Fruit fly (Drosophila melanogaster) ovary, adult (tissue): ENCODE data around the gene alpha-Est7.
A peak's percentile ranks its signal among the peaks of the same experiment; 100 is the strongest.

ENCODE experiments used
- CG17801 ChIP-seq: fragments of 200-800 bp; optimal IDR thresholded peaks from 2 replicates; lab custom pipeline; 2019; ENCODE audit warnings: missing biosample characterization, mild to moderate bottlenecking, missing genetic modification characterization, moderate library complexity; ENCODE audit not compliant: partially characterized antibody

The alpha-Est7 gene

DNA sequence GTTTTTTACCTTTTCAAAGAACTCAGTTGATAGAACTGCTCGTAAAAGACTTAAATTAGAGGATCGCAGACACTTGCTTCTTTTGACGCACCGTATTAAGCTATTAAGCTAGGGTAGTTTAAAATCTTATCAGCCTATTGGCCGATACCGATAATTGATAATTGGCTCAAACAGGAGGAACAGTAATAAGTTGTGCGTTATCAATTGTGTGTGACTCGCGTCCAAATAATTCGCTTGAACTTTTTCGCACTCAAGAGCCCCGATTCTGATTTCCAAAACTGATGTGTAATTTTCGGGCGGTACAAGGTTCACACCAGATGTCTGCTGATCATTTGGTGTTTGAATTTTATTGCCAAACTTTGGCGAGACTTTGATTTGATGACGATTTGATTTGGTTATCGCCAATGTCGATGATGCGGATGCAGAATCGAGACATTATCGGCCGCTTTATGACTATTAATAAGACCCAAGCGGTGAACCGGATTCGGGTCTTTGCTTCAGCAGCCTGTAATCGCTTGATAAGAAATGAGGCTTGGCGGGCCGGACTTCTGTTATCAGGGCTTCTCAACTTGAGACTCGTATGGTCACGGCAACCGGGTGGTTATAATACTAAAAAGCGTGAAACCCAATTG is 9.2 kb downstream of the alpha-Est7 start:
- no peak for TF ChIP-seq CG17801 (GFP tag; lab: Kevin White, UChicago)

- TF ChIP-seq CG17801 (GFP tag; lab: Kevin White, UChicago), result peak; percentile 27
Observed at dm6 chr3R:7508198-7508837, 15.2 kb downstream of the alpha-Est7 start.

DNA sequence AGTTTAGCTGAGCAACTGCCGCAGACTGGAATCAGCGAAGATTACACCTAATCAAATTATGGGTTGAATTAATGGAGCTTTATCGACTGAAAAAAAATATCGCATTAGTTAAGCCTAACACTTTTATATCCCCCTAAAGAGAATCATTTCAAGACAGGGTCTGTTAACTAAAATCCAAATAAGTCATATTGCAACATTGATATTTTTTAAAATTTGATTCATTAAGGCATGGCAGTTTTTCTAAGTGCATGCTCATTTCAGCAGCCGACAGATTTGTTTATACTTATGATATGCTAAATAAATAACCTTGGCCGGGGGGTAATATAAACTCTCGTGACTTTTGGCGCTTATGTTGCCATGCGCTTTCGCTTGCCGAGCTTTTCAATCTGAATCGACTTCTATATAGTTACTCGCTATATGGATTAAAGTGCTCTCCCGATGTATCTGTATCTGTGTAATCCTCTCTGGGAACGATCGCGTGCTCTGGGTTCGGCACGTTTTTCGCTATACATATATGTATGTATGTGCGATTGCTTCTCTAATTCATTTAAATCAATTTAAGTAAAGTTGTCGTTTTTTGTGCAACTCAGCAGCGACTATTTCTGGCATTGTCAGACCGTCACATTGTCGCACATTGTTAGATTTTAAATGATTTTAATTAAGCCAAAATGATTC is 17.1 kb downstream of the alpha-Est7 start:
- TF ChIP-seq CG17801 (GFP tag; lab: Kevin White, UChicago), result peak; percentile 20

DNA sequence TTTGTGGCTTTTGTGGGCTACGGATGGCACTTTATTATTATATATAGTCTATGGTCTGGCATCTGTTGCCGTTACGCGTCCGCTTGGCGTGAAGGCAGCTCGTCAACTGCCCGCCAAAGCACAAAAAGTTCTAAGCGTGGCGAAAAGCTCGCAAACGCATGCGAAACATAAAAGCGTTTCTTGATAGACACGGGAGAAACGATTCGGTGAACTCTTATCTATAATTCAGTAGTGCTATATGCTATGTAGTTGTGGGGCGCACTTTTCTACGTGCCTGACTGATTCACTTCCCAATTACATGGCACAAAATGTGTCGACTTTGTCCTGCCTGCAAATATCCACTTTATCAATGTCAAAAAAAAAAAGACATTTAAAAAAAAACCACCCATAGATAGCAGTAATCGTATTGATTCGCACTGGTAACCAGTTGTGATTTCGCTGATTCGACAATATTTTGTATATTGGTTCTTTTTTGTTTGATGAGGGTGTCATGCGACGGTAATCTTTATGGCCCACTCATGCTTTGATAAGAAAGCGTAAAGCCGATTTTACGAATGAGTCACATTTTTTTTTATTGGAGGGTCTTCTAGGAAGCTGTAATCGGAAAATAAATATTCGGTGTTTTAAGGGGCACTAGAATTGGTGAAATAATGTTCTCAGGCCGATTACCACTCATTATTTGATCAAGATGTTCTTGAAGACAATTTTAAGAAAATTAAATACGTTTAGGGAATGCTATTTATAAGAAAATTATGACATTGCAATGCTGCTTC is 18.4 kb downstream of the alpha-Est7 start, which contains the start of gene alpha-Est9:
Gene alpha-Est9, minus strand, starts transcription at position 110 of the 773 bp plus-strand sequence.
- TF ChIP-seq CG17801 (GFP tag; lab: Kevin White, UChicago), result peak; percentile 27

- TF ChIP-seq CG17801 (GFP tag; lab: Kevin White, UChicago), result no peak
Observed at dm6 chr3R:7503216-7503615, 20.3 kb downstream of the alpha-Est7 start.

DNA sequence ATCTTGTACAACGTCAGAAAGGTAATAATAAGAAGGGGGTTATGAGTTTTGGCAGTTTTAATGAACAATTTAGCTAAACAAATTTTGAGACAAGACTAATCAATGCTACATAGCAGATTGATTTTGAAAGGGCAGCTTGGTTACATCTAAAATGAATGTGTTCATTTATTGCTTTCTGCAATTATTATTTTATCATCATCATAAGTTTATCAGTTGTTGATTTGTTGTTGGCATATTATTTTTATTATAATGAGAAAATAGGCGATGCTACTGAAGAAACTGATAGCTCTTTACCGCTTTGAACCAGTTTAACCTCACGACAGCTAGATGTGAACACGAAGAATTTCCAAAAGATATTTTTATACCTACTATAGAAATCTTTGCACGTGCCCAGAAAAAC is 21.3 kb downstream of the alpha-Est7 start, which contains the start of gene Mics1:
Gene Mics1, minus strand, starts transcription at position 101 of the 400 bp plus-strand sequence.
- TF ChIP-seq CG17801 (GFP tag; lab: Kevin White, UChicago), result no peak

DNA sequence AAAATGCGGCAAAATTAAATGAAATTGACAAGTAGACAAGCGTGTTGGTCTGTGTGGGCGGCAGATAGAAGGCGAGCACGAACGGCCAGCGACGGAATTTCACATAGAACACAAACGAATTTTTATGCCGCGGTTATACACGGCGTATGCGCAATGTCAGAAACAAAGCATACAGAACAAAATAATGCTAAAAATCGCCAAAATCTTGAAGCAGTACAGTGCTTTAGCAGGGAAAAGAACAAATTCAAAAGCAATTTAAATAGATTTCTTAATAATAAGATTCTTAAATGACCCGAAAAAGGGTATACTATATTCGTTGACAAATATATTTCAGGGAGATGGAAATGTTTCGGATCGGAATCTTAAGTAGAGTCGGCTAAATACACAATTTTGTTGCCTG is 23.0 kb downstream of the alpha-Est7 start:
- no peak for TF ChIP-seq CG17801 (GFP tag; lab: Kevin White, UChicago)

- TF ChIP-seq CG17801 (GFP tag; lab: Kevin White, UChicago), result no peak
Observed at dm6 chr3R:7499488-7499887, 24.1 kb downstream of the alpha-Est7 start.

- TF ChIP-seq CG17801 (GFP tag; lab: Kevin White, UChicago), result peak; percentile 61
Observed at dm6 chr3R:7497488-7497887, 26.1 kb downstream of the alpha-Est7 start.

DNA sequence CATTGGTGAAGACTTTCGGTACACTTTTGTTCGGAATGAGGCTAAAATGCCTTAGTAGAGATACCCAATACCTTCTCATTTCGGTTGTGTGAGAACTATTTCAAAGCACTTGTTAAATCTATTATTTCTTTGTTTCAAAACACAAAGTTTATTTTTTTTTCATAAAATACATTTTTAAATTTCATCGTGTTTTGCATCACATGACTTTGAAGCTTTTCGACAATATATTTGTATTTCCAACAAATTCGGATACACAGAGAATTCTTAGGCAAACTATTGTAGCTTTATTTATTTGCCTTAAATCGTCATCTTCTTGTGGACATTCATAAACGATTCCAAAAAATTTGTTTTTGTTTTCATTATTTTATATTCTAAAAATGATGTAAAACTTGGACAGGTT is 29.8 kb downstream of the alpha-Est7 start, which contains the start of gene alpha-Est10:
Gene alpha-Est10, minus strand, starts transcription at position 101 of the 400 bp plus-strand sequence.
- no peak for TF ChIP-seq CG17801 (GFP tag; lab: Kevin White, UChicago)

DNA sequence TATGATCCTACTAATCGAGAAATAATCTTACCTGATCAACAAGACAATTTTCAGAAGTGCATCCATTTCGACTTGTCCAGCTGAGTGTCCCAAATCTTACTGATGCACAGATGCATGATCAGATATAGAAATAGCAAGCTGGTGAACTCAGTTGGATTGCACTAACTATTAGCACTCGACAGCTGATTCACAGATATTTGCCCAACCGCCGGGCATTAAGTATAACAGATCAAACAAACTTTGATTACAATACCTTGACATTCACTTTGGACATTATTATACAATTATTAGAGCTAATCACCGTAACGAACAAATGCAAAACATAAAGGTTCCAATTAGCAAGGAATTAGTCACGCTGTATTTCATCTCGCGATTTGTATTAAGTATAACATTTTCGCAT is 30.4 kb downstream of the alpha-Est7 start, which contains the start of gene CG42656:
Gene CG42656, minus strand, starts transcription at position 101 of the 400 bp plus-strand sequence.
- TF ChIP-seq CG17801 (GFP tag; lab: Kevin White, UChicago), result no peak

dm6 chr3R:7492099-7492498 is 31.5 kb downstream of the alpha-Est7 start:
- TF ChIP-seq CG17801 (GFP tag; lab: Kevin White, UChicago), result no peak

DNA sequence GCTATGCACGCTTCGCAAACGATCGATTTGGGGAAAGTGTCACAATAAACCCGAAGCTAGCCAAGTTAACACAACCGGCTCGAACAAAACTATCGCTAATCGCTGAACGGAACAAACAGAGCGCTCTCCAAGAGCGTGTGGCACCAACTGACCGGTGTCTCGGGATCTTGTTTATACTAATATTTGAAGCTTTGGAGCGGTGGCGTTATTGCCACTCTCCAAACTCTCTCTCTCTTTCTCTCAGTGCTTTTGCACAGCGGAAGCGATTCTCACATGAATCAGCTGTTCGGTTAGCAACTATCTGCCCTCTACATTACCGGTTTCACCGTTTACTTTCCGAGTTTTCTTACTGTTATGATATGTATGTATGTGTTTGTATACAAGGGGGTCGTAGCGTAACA is 32.1 kb downstream of the alpha-Est7 start:
- peak; percentile 60 for TF ChIP-seq CG17801 (GFP tag; lab: Kevin White, UChicago)

DNA sequence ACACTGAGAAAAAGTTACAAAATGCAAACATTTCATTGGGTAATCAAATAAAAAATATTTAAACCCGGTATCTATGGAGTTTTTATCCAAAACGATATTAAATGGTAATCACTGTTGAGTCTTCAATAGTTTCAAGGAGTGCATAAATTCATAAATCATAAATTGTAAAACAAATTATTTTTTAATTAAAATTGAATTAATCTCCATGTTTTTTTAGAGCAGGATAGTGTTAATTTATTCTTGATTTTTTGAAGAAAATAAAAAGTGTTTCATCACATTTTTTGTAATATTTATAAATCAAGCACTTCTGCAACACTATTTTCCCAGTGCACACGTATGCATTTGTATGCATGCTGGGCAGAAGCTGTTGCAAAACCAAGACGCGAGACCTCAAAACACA is 32.7 kb downstream of the alpha-Est7 start:
- TF ChIP-seq CG17801 (GFP tag; lab: Kevin White, UChicago), result peak; percentile 52

dm6 chr3R:7489902-7490301 is 33.7 kb downstream of the alpha-Est7 start:
- TF ChIP-seq CG17801 (GFP tag; lab: Kevin White, UChicago), result peak; percentile 53
